Worm (Caenorhabditis elegans) whole organism, young adult: Measurements from ENCODE around the gene Y41C4A.6.

Source experiments
- B0035.1 ChIP-seq: sonication (generic microtip); optimal IDR thresholded peaks from 2 replicates; lab custom pipeline; 2016; ENCODE audit warnings: missing genetic modification characterization, mild to moderate bottlenecking, missing compliant biosample characterization, missing genotype, missing genetic modification reagents
- K12H6.12 ChIP-seq: fragments of 200-800 bp; sonication (Bioruptor generic); optimal IDR thresholded peaks from 2 replicates; lab custom pipeline; 2018; ENCODE audit warnings: mild to moderate bottlenecking, missing genetic modification characterization, missing compliant biosample characterization
- Y53G8AR.9 ChIP-seq: fragments of 200-800 bp; sonication (Bioruptor generic); conservative IDR thresholded peaks from 2 replicates; pipeline ENCODE4 v1.3.6; 2022; ENCODE audit warnings: missing genetic modification reagents, missing genetic modification characterization, missing compliant biosample characterization
- ama-1 ChIP-seq, 3 experiments: fragments of 150-350 bp in 1 of 3; sonication (generic microtip) in 2 of 3; optimal IDR thresholded peaks; 2 replicates each; lab custom pipeline; 2014 to 2018; ENCODE audit warnings: missing biosample characterization in 2 of 3, missing genetic modification characterization in 2 of 3, missing genetic modification reagents in 2 of 3
- aptf-3 ChIP-seq: fragments of 200-800 bp; sonication (Bioruptor generic); IDR thresholded peaks from 2 replicates; pipeline ENCODE4 v1.3.6; 2022; ENCODE audit warnings: missing genetic modification characterization, missing compliant biosample characterization
- atf-7 ChIP-seq: sonication (generic microtip); optimal IDR thresholded peaks from 2 replicates; lab custom pipeline; 2017; ENCODE audit warnings: mild to moderate bottlenecking, missing genetic modification characterization, missing compliant biosample characterization
- athp-1 ChIP-seq: sonication (generic microtip); optimal IDR thresholded peaks from 2 replicates; lab custom pipeline; 2017; ENCODE audit warnings: mild to moderate bottlenecking, missing genetic modification characterization, missing compliant biosample characterization
- attf-6 ChIP-seq: fragments of 200-800 bp; sonication (Bioruptor generic); IDR thresholded peaks from 2 replicates; pipeline ENCODE4 v1.3.6; 2022; ENCODE audit warnings: missing genetic modification reagents, missing genetic modification characterization, missing compliant biosample characterization
- cebp-2 ChIP-seq: fragments of 200-800 bp; sonication (Bioruptor generic); IDR thresholded peaks from 2 replicates; pipeline ENCODE4 v1.3.6; 2022; ENCODE audit warnings: missing genetic modification characterization, missing compliant biosample characterization
- ceh-79 ChIP-seq: sonication (generic microtip); optimal IDR thresholded peaks from 2 replicates; lab custom pipeline; 2017; ENCODE audit warnings: mild to moderate bottlenecking, missing genetic modification characterization, missing compliant biosample characterization
- dpff-1 ChIP-seq: sonication (generic microtip); optimal IDR thresholded peaks from 2 replicates; lab custom pipeline; 2017; ENCODE audit warnings: mild to moderate bottlenecking, missing genetic modification characterization, missing compliant biosample characterization
- efl-1 ChIP-seq: fragments of 150-350 bp; optimal IDR thresholded peaks from 2 replicates; lab custom pipeline; 2014; ENCODE audit warnings: missing biosample characterization, missing genetic modification reagents, missing genetic modification characterization
- egrh-3 ChIP-seq: fragments of 200-800 bp; sonication (Bioruptor generic); IDR thresholded peaks from 2 replicates; pipeline ENCODE4 v1.3.6; 2022; ENCODE audit warnings: missing genetic modification reagents, missing genetic modification characterization, missing compliant biosample characterization
- ekl-4 ChIP-seq: fragments of 200-800 bp; sonication (Bioruptor generic); IDR thresholded peaks from 2 replicates; pipeline ENCODE4 v1.3.6; 2022; ENCODE audit warnings: missing genetic modification reagents, missing genetic modification characterization, missing compliant biosample characterization
- hmg-20 ChIP-seq: fragments of 200-800 bp; sonication (Bioruptor generic); IDR thresholded peaks from 2 replicates; pipeline ENCODE4 v1.3.6; 2022; ENCODE audit warnings: missing genetic modification reagents, missing genetic modification characterization, missing compliant biosample characterization
- let-607 ChIP-seq, 2 experiments: fragments of 200-800 bp in 1 of 2; sonication (Bioruptor generic) in 1 of 2; sonication (generic microtip) in 1 of 2; optimal IDR thresholded peaks; 2 replicates each; lab custom pipeline; 2016 to 2018; ENCODE audit warnings: mild to moderate bottlenecking in 2 of 2, missing compliant biosample characterization in 2 of 2, missing genetic modification characterization in 2 of 2, moderate library complexity in 2 of 2, missing genotype in 1 of 2
- lin-35 ChIP-seq, 3 experiments: fragments of 150-350 bp in 2 of 3; sonication (generic microtip) in 1 of 3; optimal IDR thresholded peaks; 2 replicates each; lab custom pipeline; 2014 to 2018; ENCODE audit warnings: missing biosample characterization in 3 of 3, missing genetic modification characterization in 3 of 3, missing genetic modification reagents in 3 of 3
- lin-40 ChIP-seq: sonication (generic microtip); optimal IDR thresholded peaks from 2 replicates; lab custom pipeline; 2016; ENCODE audit warnings: missing genetic modification characterization, mild to moderate bottlenecking, missing compliant biosample characterization, missing genotype, missing genetic modification reagents
- madf-10 ChIP-seq: sonication (generic microtip); optimal IDR thresholded peaks from 2 replicates; lab custom pipeline; 2016; ENCODE audit warnings: mild to moderate bottlenecking, missing genetic modification characterization, missing compliant biosample characterization
- mcd-1 ChIP-seq: fragments of 200-800 bp; sonication (Bioruptor generic); IDR thresholded peaks from 2 replicates; pipeline ENCODE4 v1.3.6; 2022; ENCODE audit warnings: missing genetic modification reagents, missing genetic modification characterization, missing compliant biosample characterization
- nfya-1 ChIP-seq: sonication (generic microtip); optimal IDR thresholded peaks from 2 replicates; lab custom pipeline; 2017; ENCODE audit warnings: antibody characterized with exemption, missing compliant biosample characterization, missing genetic modification characterization, borderline replicate concordance; ENCODE audit not compliant: insufficient read depth
- nfya-2 ChIP-seq: fragments of 200-800 bp; sonication (Bioruptor generic); IDR thresholded peaks from 2 replicates; pipeline ENCODE4 v1.3.6; 2022; ENCODE audit warnings: missing genetic modification reagents, missing genetic modification characterization, missing compliant biosample characterization
- nfyb-1 ChIP-seq: fragments of 200-800 bp; sonication (Bioruptor generic); IDR thresholded peaks from 2 replicates; pipeline ENCODE4 v1.3.6; 2022; ENCODE audit warnings: missing genetic modification reagents, missing genetic modification characterization, missing compliant biosample characterization
- nhr-80 ChIP-seq: sonication (generic microtip); optimal IDR thresholded peaks from 2 replicates; lab custom pipeline; 2016; ENCODE audit warnings: missing genetic modification characterization, missing compliant biosample characterization
- rpc-1 ChIP-seq, 2 experiments: fragments of 150-350 bp in 1 of 2; sonication (generic microtip) in 1 of 2; optimal IDR thresholded peaks; 2 replicates each; lab custom pipeline; 2014 to 2018; ENCODE audit warnings: missing biosample characterization in 1 of 2, missing genetic modification characterization in 1 of 2, missing genetic modification reagents in 1 of 2, missing genotype in 1 of 2
- snpc-1.1 ChIP-seq: sonication (generic microtip); optimal IDR thresholded peaks from 2 replicates; lab custom pipeline; 2017; ENCODE audit warnings: missing genetic modification characterization, mild to moderate bottlenecking, missing compliant biosample characterization, antibody characterized with exemption, moderate library complexity, missing genotype, missing genetic modification reagents; ENCODE audit not compliant: insufficient read depth
- tbp1 ChIP-seq: fragments of 200-800 bp; sonication (Bioruptor generic); optimal IDR thresholded peaks from 2 replicates; lab custom pipeline; 2018; ENCODE audit warnings: mild to moderate bottlenecking, missing genetic modification characterization, missing compliant biosample characterization
- xnd-1 ChIP-seq: sonication (generic microtip); optimal IDR thresholded peaks from 2 replicates; lab custom pipeline; 2016; ENCODE audit warnings: missing genotype, missing genetic modification reagents, missing genetic modification characterization, missing compliant biosample characterization
- zfh-2 ChIP-seq: fragments of 200-800 bp; sonication (Bioruptor generic); conservative IDR thresholded peaks from 2 replicates; pipeline ENCODE4 v1.3.6; 2022; ENCODE audit warnings: missing genetic modification reagents, missing genetic modification characterization, missing compliant biosample characterization
- zim-3 ChIP-seq: sonication (generic microtip); optimal IDR thresholded peaks from 2 replicates; lab custom pipeline; 2017; ENCODE audit warnings: mild to moderate bottlenecking, missing genetic modification characterization, moderate library complexity, missing compliant biosample characterization

The Y41C4A.6 gene

DNA sequence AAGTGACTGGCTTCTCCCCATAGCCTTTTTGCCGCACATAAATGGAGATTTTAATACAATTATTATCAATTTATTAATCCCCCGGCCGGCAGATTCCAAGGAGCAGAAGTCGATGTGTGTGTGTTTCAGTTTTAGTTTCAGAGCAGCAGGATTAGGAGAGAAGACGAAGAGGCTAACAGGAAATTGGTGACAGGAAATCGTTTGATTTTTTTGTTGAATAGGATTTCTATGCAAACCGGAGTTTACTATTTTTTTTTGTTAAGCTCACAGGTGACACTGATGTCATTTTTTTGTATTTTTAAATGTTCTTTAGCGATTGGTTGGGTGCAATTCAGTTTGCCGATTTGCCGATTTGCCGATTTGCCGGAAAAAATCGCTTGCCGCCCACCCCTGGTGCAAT, 15.9 kb upstream of the Y41C4A.6 start:
- TF ChIP-seq athp-1 (tag; lab: Kevin White, UChicago) (no peak), snpc-1.1 (tag; lab: Kevin White, UChicago) (no peak), lin-40 (tag; lab: Kevin White, UChicago) (no peak), nfya-1 (tag; lab: Kevin White, UChicago) (no peak), efl-1 (GFP tag; lab: Kevin White, UChicago) (no peak), ceh-79 (tag; lab: Kevin White, UChicago) (no peak), zim-3 (tag; lab: Kevin White, UChicago) (no peak), xnd-1 (no peak), dpff-1 (tag; lab: Kevin White, UChicago) (no peak), nfya-2 (GFP tag; lab: Robert Waterston, UW) (no peak), B0035.1 (tag; lab: Kevin White, UChicago) (no peak), ekl-4 (GFP tag; lab: Robert Waterston, UW) (no peak), hmg-20 (GFP tag; lab: Robert Waterston, UW) (no peak)
- TF ChIP-seq, all 124 proteins: peak for 0

DNA sequence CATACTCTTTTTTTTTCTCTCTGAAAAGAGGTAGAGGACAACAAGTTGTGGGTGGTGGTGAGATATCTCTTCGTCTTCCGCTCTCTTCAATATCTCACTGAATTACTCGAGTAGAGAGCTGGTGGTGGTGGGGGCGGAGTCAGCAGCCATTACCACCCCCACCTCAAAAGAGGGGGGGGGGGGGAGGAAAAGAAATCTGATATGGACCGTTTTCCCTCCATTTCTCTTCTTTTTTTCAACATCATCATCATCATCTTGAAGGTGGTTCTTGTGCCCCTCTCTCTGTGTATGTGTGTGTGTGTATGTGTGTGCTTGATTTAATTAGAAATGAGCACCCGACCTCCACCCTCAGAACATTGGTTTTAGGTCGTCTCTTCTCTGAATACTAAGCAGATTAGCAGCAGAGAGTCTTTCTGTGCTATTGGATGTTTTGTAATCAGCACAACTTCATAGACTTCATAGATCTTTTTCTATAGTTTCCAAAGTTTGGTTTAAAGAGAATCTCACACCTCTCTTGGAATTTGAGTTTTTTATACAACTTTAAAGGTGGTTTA, 14.8 kb upstream of the Y41C4A.6 start:
- TF ChIP-seq K12H6.12 (tag; lab: Kevin White, UChicago) = peak; percentile 16
- peak; percentile 74 for TF ChIP-seq zfh-2 (GFP tag; lab: Robert Waterston, UW)
- TF ChIP-seq ekl-4 (GFP tag; lab: Robert Waterston, UW) = no peak
- no peak for TF ChIP-seq ama-1 (optimal IDR thresholded peaks at IDR 0.05; lab: Kevin White, UChicago)
- TF ChIP-seq ama-1 (GFP tag; optimal IDR thresholded peaks at IDR 0.05; lab: Kevin White, UChicago) = no peak
- TF ChIP-seq mcd-1 (GFP tag; lab: Robert Waterston, UW) = 0 out of 2 replicates have a peak, but pooled peaks have one; percentile 12

DNA sequence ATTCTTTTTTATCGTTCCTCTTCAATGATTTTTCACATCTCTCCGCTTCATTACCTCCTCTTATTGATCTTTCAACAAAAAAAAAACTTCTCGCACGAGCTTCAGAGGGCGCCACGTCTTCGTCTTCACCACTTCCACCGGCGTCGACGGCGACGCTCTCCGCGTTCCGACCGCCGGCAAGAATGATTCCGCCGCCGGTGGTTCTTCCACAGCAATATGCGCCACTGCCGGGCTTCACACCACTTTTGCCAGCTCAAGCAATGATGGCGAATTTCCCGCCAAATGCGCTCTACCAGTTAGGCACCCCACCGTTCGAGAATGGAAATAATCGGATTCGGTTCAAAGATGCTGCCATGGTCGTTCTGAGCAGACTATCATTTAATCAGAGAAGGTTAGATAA, 13.3 kb upstream of the Y41C4A.6 start:
- TF ChIP-seq lin-35 (GFP tag; optimal IDR thresholded peaks at IDR 0.05; lab: Kevin White, UChicago) (no peak), egrh-3 (GFP tag; lab: Robert Waterston, UW) (peak; percentile 66; the same call in 1 of the 2 replicates), aptf-3 (GFP tag; lab: Robert Waterston, UW) (no peak), nfyb-1 (GFP tag; lab: Robert Waterston, UW) (0 out of 2 replicates have a peak, but pooled peaks have one; percentile 30), zfh-2 (GFP tag; lab: Robert Waterston, UW) (peak; percentile 83), Y53G8AR.9 (GFP tag; lab: Robert Waterston, UW) (no peak), mcd-1 (GFP tag; lab: Robert Waterston, UW) (0 out of 2 replicates have a peak, but pooled peaks have one; percentile 6), rpc-1 (optimal IDR thresholded peaks at IDR 0.05; lab: Kevin White, UChicago) (no peak), rpc-1 (tag; optimal IDR thresholded peaks at IDR 0.05; lab: Kevin White, UChicago) (no peak)

DNA sequence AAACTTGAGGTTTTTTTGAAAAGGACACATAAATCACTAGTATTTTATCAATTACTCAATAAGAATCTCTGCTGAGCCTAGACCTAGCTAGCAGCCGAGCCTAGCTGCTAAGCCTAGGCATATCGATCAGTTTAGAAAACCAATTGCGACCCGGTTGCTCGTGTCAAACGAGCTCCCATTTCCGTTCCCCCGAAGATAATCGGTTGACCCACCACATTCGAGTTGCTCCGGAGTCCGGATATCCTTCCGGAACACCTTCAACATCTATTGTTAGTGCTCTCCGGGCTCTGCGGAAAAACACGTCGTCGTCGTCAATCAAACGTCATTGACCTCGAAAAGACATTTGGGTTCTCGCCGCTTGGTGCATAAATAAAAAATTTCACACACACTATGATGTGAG, 12.6 kb upstream of the Y41C4A.6 start:
- TF ChIP-seq attf-6 = no peak
- TF ChIP-seq nfyb-1 (GFP tag; lab: Robert Waterston, UW) = 0 out of 2 replicates have a peak, but pooled peaks have one; percentile 39
- TF ChIP-seq cebp-2 (GFP tag; lab: Robert Waterston, UW) = 0 out of 2 replicates have a peak, but pooled peaks have one; percentile 38

DNA sequence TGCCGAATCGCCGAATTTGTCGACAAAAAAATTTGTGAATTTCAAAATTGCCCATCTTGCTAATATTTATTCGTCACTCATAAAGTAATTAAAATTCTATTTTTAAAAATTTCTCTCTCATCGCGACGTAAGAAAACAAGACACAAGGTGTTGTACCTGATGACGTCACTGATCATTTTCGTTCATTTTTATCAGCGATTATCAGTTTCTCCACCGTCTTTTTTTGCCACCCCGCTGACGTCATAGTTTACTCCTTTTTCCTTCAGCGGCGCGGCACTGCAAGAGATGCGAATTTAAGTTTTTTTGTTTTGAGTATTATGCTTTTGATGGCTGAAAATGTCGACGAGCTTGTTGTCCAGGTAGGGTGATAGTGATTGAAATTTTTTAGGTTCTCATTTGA, 11.6 kb upstream of the Y41C4A.6 start:
- no peak for TF ChIP-seq efl-1 (GFP tag; lab: Kevin White, UChicago)
- TF ChIP-seq nfya-1 (tag; lab: Kevin White, UChicago) = no peak
- TF ChIP-seq atf-7 = peak; percentile 96
- peak; percentile 67 for TF ChIP-seq nhr-80 (tag; lab: Kevin White, UChicago)
- peak; percentile 7 for TF ChIP-seq madf-10 (tag; lab: Kevin White, UChicago)
- TF ChIP-seq tbp1 (GFP tag; lab: Kevin White, UChicago) = peak; percentile 30
- TF ChIP-seq let-607 (tag; optimal IDR thresholded peaks at IDR 0.05; lab: Kevin White, UChicago) = peak in 1 of 2 experiments; percentile 5
- TF ChIP-seq lin-40 (tag; lab: Kevin White, UChicago) = peak; percentile 45
